Fruit fly (Drosophila melanogaster): ENCODE results near the gene Dhps.

Gene Dhps

DNA sequence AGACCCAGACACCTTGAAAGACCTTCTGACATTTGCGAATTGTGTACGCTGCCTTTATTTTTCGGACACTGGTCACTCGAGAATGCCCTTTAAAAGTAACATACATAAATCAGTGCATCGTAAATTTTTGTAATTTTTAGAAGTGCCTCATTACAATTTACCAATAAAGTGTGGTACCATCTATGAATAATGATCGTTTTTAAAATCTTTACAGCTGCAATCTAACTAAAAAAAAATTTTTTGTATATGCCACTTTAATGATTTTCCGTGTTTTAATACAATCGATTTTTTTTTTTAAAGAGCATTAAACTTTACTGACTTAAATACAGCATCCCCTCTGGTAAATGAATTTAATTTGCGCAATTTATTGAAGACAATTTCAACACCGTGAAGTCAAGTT, 40.9 kb upstream of the Dhps start (continued):
- TF ChIP-seq eg (GFP tag; IDR thresholded peaks at IDR 0.05), result no peak
- TF ChIP-seq fd85E (GFP tag; optimal IDR thresholded peaks at IDR 0.05), result no peak
- peak; percentile 51 for TF ChIP-seq pdm3 (GFP tag; optimal IDR thresholded peaks at IDR 0.05)
- peak; percentile 28 for TF ChIP-seq fd59A (GFP tag; optimal IDR thresholded peaks at IDR 0.05)
- no peak for TF ChIP-seq CG11294 (GFP tag; IDR thresholded peaks at IDR 0.05)
- TF ChIP-seq Blimp-1 (GFP tag; optimal IDR thresholded peaks at IDR 0.05), result peak; percentile 4
- peak; percentile 32 for TF ChIP-seq Sox15 (GFP tag; optimal IDR thresholded peaks at IDR 0.05)
- no peak for TF ChIP-seq CG15336 (GFP tag; IDR thresholded peaks at IDR 0.05)
- TF ChIP-seq CG4318 (GFP tag; optimal IDR thresholded peaks at IDR 0.05), result no peak
- no peak for TF ChIP-seq Hr4 (GFP tag; optimal IDR thresholded peaks at IDR 0.05)

DNA sequence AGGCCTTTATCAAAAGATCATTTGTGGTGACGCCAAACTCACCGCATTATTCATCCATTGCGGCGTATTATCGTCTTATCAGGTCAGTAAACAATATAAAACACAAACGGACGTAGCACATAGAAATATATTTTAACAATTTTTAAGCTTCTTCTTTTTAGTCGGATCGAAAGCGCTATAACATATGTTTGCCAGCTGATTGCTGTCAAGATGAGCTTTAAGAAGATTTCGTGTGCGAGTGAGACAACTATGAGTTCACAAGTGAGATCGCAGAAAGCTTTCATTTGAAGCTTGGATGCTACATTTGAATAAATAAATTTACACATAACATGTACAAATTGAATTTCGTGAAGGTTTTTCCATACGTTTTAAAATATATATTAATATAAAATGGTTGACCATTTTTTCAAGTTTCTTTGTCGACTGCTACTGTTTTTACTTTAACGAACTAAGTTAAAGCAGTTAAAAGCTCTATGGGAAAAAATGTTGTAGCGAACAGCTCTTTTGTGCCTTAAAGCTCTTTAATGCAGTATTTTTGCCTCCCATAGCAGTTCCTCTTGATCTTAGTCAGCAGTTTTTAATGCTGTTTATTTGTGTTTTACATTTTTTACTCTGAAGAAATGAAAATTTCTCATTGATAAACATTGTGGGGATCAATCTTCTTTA, 39.2 kb upstream of the Dhps start, which contains the start of gene CG42445:
Gene CG42445 (minus strand): TSS at position 186 of the 666 bp plus-strand sequence.
- TF ChIP-seq lz (GFP tag; optimal IDR thresholded peaks at IDR 0.05), result no peak
- peak; percentile 48 for TF ChIP-seq svp (GFP tag)
- TF ChIP-seq Smox (GFP tag; optimal IDR thresholded peaks at IDR 0.05), result no peak
- no peak for TF ChIP-seq Hr4 (GFP tag; optimal IDR thresholded peaks at IDR 0.05)
- no peak for TF ChIP-seq CG8119 (GFP tag; IDR thresholded peaks at IDR 0.05)
- no peak for TF ChIP-seq Lpt (GFP tag; optimal IDR thresholded peaks at IDR 0.05)
- TF ChIP-seq Sox102F (GFP tag; optimal IDR thresholded peaks at IDR 0.05), result no peak
- TF ChIP-seq achi (GFP tag; optimal IDR thresholded peaks at IDR 0.05), result peak; percentile 80
- TF ChIP-seq CG15336 (GFP tag; IDR thresholded peaks at IDR 0.05), result no peak
- peak; percentile 42 for TF ChIP-seq fkh (GFP tag; optimal IDR thresholded peaks at IDR 0.05)

DNA sequence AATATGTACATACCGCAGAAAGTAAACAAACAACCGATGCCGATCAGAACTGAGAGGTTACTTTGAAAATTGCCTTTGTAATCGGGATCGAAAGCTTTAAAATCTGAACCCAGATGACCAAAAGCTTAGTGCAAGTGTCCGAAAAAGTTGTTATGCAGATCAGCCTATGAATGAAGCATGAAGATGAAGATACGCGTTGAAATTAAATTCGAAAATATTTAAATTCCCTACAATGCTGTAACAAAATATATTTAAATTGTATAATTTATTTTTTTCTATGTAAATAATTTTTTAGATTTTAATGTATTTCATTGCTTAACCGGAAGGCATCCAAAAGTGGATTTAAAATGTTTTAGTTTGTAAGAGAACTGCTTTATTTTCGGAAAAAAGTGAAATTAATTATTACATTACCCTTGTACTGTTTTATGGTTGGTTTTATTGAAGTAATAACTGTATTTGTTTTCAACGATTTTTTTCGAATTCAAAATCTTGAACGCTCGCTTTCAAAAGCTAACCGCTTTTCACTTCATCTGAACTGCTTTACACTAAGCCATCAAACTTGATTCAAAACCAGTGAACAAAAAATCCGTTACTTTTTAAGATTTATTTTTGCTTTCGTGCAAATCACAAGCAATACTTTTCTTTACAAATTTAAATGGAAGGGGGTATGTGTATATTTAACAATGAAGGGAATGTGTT, 38.1 kb upstream of the Dhps start, which contains the start of gene CG43886:
Gene CG43886 (minus strand): TSS at position 51 of the 699 bp plus-strand sequence.
- TF ChIP-seq dsx (GFP tag; optimal IDR thresholded peaks at IDR 0.05; ENCODE audit: poor library complexity, severe bottlenecking) (no peak), CG11762 (GFP tag; optimal IDR thresholded peaks at IDR 0.05; ENCODE audit: insufficient read depth) (no peak), Eip78C (GFP tag) (no peak), Met (GFP tag; optimal IDR thresholded peaks at IDR 0.05) (no peak), Hr38 (GFP tag; optimal IDR thresholded peaks at IDR 0.05) (no peak), Blimp-1 (GFP tag; optimal IDR thresholded peaks at IDR 0.05) (no peak)

DNA sequence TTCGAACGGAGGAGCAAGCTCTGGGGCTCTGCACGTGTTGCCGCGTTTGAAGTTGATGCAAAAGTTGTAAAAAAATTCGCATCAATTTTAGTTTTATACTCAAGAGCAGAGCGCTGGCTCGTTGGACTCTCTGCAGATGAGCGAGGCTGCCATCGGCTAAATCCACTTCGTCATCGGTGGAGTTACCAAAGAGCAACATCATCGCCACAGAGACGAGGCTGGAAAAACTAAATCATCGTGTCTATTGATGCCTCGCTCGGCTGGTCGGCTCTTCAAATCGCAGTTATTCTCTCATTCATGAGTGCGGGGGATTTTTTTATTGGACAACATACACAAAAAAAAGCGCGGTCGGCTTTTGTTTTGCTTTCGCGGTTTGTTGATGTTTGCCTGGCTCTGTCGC, 32.6 kb upstream of the Dhps start, which contains the start of gene CG13675:
Gene CG13675 (minus strand): TSS at position 83 of the 400 bp plus-strand sequence.
- no peak for TF ChIP-seq svp (GFP tag)
- TF ChIP-seq CG16779 (tag; optimal IDR thresholded peaks at IDR 0.05), result no peak
- no peak for TF ChIP-seq CG11762 (GFP tag; optimal IDR thresholded peaks at IDR 0.05; ENCODE audit: insufficient read depth)
- TF ChIP-seq esn (GFP tag; optimal IDR thresholded peaks at IDR 0.05), result no peak
- TF ChIP-seq eg (GFP tag; IDR thresholded peaks at IDR 0.05), result peak; percentile 26; the same call in 1 of the 3 replicates
- TF ChIP-seq Hr39 (GFP tag; optimal IDR thresholded peaks at IDR 0.05), result no peak
- TF ChIP-seq CG8119 (GFP tag; IDR thresholded peaks at IDR 0.05), result 0 out of 3 replicates have a peak, but pooled peaks have one; percentile 24

DNA sequence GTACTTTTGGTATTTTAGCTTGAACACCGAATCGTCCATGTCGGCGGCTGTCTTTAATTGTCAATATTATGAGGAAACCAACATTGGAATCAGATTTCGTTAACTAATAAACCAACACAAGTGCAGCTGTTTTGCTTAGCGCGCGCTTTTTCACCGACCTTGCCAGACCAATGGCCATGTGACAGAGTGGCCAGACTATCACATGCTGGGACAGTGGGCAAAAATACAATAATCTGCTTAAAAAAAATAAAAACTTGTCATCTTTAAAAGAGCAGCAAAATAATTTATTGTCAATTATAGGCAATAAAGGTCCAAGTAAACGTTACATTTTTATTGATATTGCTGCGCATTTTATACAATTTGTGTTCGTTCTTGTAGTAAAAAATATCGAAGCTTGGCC, 22.2 kb upstream of the Dhps start, which contains the start of gene RecQ4:
Gene RecQ4 (minus strand): TSS at position 161 of the 400 bp plus-strand sequence.
- TF ChIP-seq CG31627 (GFP tag; optimal IDR thresholded peaks at IDR 0.05) (no peak), lz (GFP tag; optimal IDR thresholded peaks at IDR 0.05) (peak; percentile 5), Hr39 (GFP tag; optimal IDR thresholded peaks at IDR 0.05) (peak; percentile 20), Hr38 (GFP tag; optimal IDR thresholded peaks at IDR 0.05) (no peak), topi (GFP tag; optimal IDR thresholded peaks at IDR 0.05) (no peak)

Data from whole organism, prepupa.